Fruit fly (Drosophila melanogaster): ENCODE data around the gene CG10516.

Gene CG10516

DNA sequence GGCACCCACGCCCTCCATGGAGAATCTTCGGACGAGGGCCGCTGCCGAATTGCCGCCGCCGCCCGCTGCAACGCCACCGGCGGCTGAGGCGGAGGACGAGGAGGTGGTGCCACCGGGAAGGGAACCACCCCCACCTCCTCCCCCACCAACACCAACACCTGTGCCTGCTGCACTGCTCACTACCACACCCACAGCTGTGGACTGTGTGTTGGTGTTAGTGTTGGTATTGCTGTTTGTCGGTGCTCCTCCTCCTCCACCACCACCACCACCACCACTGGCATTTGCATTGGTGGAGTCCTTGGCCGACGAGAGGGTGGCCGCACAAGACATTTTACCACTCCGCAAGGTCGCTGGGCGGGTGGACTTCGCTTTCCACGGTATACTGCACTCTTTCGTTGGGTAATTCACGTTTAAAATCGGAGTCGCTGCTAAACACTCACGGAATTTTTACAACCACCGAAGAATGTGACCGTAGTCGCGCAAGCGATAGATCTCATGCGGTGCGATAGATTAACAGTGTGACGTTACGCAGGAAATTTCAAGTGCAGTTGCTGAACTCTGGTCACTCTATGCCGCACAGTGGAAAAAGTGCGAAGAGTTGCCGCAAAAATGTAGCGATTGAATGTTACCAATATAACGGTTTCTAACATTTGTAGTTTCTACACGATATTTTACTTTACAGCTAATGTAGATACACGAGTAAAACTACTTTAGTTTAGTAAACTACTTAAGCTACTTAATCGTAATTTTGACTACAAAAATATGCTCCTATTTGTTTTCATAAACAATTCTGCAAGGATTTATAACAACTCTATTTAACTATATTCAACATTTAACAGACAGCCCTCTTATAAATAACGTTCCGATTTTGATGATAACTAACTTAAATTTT is 43.6 kb downstream of the CG10516 start, which contains the start of gene mib1 (continued):
- TF ChIP-seq sna (GFP tag; IDR thresholded peaks at IDR 0.05; ENCODE audit: partially characterized antibody), result peak; percentile 81
- no peak for TF ChIP-seq Dip2 (GFP tag; IDR thresholded peaks at IDR 0.05)
- no peak for TF ChIP-seq CG1792 (GFP tag; optimal IDR thresholded peaks at IDR 0.05)
- 0 out of 3 replicates have a peak, but pooled peaks have one; percentile 8 for TF ChIP-seq H15 (GFP tag; IDR thresholded peaks at IDR 0.05)
- peak; percentile 32; the same call in 1 of the 2 replicates for TF ChIP-seq ara (GFP tag; IDR thresholded peaks at IDR 0.05)
- peak; percentile 95 for TF ChIP-seq Bgb (GFP tag; IDR thresholded peaks at IDR 0.05; ENCODE audit: partially characterized antibody)
- TF ChIP-seq CoRest (tag; optimal IDR thresholded peaks at IDR 0.05), result peak; percentile 39
- TF ChIP-seq fu2 (GFP tag; optimal IDR thresholded peaks at IDR 0.05), result peak; percentile 43
- TF ChIP-seq ATbp (GFP tag; optimal IDR thresholded peaks at IDR 0.05), result no peak
- TF ChIP-seq CG16813 (GFP tag; IDR thresholded peaks at IDR 0.05; ENCODE audit: partially characterized antibody), result peak; percentile 92
- TF ChIP-seq CG17186 (GFP tag; optimal IDR thresholded peaks at IDR 0.05), result peak; percentile 91
- TF ChIP-seq CG12942 (GFP tag; optimal IDR thresholded peaks at IDR 0.05), result no peak
- peak; percentile 65 for TF ChIP-seq CG9437 (GFP tag; optimal IDR thresholded peaks at IDR 0.05)
- peak; percentile 78 for TF ChIP-seq Rfx (GFP tag; IDR thresholded peaks at IDR 0.05)
- TF ChIP-seq zen2 (GFP tag; IDR thresholded peaks at IDR 0.05; ENCODE audit: partially characterized antibody), result no peak; the same call in none of the 3 replicates
- no peak for TF ChIP-seq CG11085 (GFP tag; IDR thresholded peaks at IDR 0.05)
- no peak for TF ChIP-seq Hr78 (GFP tag; optimal IDR thresholded peaks at IDR 0.05)
- TF ChIP-seq zfh1 (GFP tag; IDR thresholded peaks at IDR 0.05), result peak; percentile 35; the same call in 2 of the 3 replicates
- TF ChIP-seq CG14014 (GFP tag; IDR thresholded peaks at IDR 0.05), result 0 out of 2 replicates have a peak, but pooled peaks have one; percentile 24
- peak; percentile 32 for TF ChIP-seq ewg (GFP tag; optimal IDR thresholded peaks at IDR 0.05)
- TF ChIP-seq CG4854 (GFP tag; optimal IDR thresholded peaks at IDR 0.05), result peak; percentile 18
- 0 out of 2 replicates have a peak, but pooled peaks have one; percentile 16 for TF ChIP-seq rib (GFP tag; IDR thresholded peaks at IDR 0.05)
- TF ChIP-seq Fer1 (GFP tag; optimal IDR thresholded peaks at IDR 0.05), result peak; percentile 64
- peak in 1 of 2 experiments; percentile 42 for TF ChIP-seq tll (GFP tag; optimal IDR thresholded peaks at IDR 0.05)
- no peak for TF ChIP-seq gcm2 (GFP tag; optimal IDR thresholded peaks at IDR 0.05)
- peak; percentile 97 for TF ChIP-seq gfzf (GFP tag; optimal IDR thresholded peaks at IDR 0.05)
- no peak for TF ChIP-seq CG12104 (GFP tag; optimal IDR thresholded peaks at IDR 0.05)
- peak; percentile 76 for TF ChIP-seq Ets65A (GFP tag)
- no peak for TF ChIP-seq CG13123 (GFP tag; optimal IDR thresholded peaks at IDR 0.05)
- no peak for TF ChIP-seq CG11398 (GFP tag; optimal IDR thresholded peaks at IDR 0.05)
- no peak for TF ChIP-seq yki (optimal IDR thresholded peaks at IDR 0.05)
- no peak for TF ChIP-seq CG16779 (GFP tag; IDR thresholded peaks at IDR 0.05)
- TF ChIP-seq Antp (GFP tag; optimal IDR thresholded peaks at IDR 0.05), result no peak
- TF ChIP-seq CG31388 (GFP tag; optimal IDR thresholded peaks at IDR 0.05), result no peak
- no peak for TF ChIP-seq tup (GFP tag; optimal IDR thresholded peaks at IDR 0.05)
- 0 out of 3 replicates have a peak, but pooled peaks have one; percentile 8 for TF ChIP-seq gce (GFP tag; IDR thresholded peaks at IDR 0.05)
- no peak for TF ChIP-seq CG8944 (GFP tag; optimal IDR thresholded peaks at IDR 0.05)
- peak; percentile 39; the same call in 1 of the 2 replicates for TF ChIP-seq lmd (GFP tag; IDR thresholded peaks at IDR 0.05)
- peak; percentile 90 for TF ChIP-seq Sin3A (optimal IDR thresholded peaks at IDR 0.05)
- TF ChIP-seq nau (GFP tag; optimal IDR thresholded peaks at IDR 0.05), result no peak
- no peak for TF ChIP-seq slp2 (GFP tag; optimal IDR thresholded peaks at IDR 0.05)
- TF ChIP-seq Fer2 (tag; optimal IDR thresholded peaks at IDR 0.05), result no peak
- no peak for TF ChIP-seq pum (GFP tag; optimal IDR thresholded peaks at IDR 0.05)
- TF ChIP-seq CG10209 (GFP tag; optimal IDR thresholded peaks at IDR 0.05), result no peak
- TF ChIP-seq ham (GFP tag; IDR thresholded peaks at IDR 0.05), result 0 out of 2 replicates have a peak, but pooled peaks have one; percentile 7
- TF ChIP-seq CG10267 (tag; optimal IDR thresholded peaks at IDR 0.05), result peak; percentile 79
- TF ChIP-seq CG10565 (GFP tag; optimal IDR thresholded peaks at IDR 0.05), result no peak
- TF ChIP-seq chif (GFP tag; optimal IDR thresholded peaks at IDR 0.05), result peak in 1 of 2 experiments; percentile 15
- peak; percentile 84 for TF ChIP-seq CG8478 (optimal IDR thresholded peaks at IDR 0.05)

Measured in whole organism, embryonic.